Fruit fly (Drosophila melanogaster): ENCODE results near the gene sl.
A peak's percentile ranks its signal among the peaks of the same experiment; 100 is the strongest.

sl gene

dm6 chrX:16403811-16404420, 53.8 kb downstream of the sl start (continued):
- TF ChIP-seq CG2889 (GFP tag; IDR thresholded peaks at IDR 0.05) (peak; percentile 59; the same call in 1 of the 3 replicates), CG16815 (GFP tag; optimal IDR thresholded peaks at IDR 0.05) (no peak), CG3163 (GFP tag; optimal IDR thresholded peaks at IDR 0.05) (no peak), Stat92E (GFP tag; optimal IDR thresholded peaks at IDR 0.05) (no peak), pnt (GFP tag; optimal IDR thresholded peaks at IDR 0.05) (peak; percentile 43), twi (tag; optimal IDR thresholded peaks at IDR 0.05) (no peak), CG5953 (GFP tag; IDR thresholded peaks at IDR 0.05) (peak; percentile 81), Side (GFP tag; optimal IDR thresholded peaks at IDR 0.05) (peak; percentile 43), zf30C (GFP tag; optimal IDR thresholded peaks at IDR 0.05) (no peak), CG10274 (GFP tag; optimal IDR thresholded peaks at IDR 0.05) (peak; percentile 21), nmo (GFP tag; optimal IDR thresholded peaks at IDR 0.05) (peak; percentile 72), CG6683 (GFP tag; optimal IDR thresholded peaks at IDR 0.05) (peak; percentile 56), CG33213 (GFP tag; optimal IDR thresholded peaks at IDR 0.05) (no peak), CG2202 (tag; optimal IDR thresholded peaks at IDR 0.05) (no peak), CkIIα-i1 (GFP tag; IDR thresholded peaks at IDR 0.05) (no peak), wek (GFP tag; optimal IDR thresholded peaks at IDR 0.05) (no peak), NC2β (GFP tag; optimal IDR thresholded peaks at IDR 0.05) (no peak), row (GFP tag; IDR thresholded peaks at IDR 0.05) (peak; percentile 92), chn (GFP tag; optimal IDR thresholded peaks at IDR 0.05) (peak; percentile 35), dan (GFP tag; IDR thresholded peaks at IDR 0.05) (no peak), CG30403 (GFP tag; optimal IDR thresholded peaks at IDR 0.05) (peak; percentile 78), Six4 (GFP tag; optimal IDR thresholded peaks at IDR 0.05) (peak; percentile 34), lola (GFP tag; optimal IDR thresholded peaks at IDR 0.05) (no peak), zfh2 (GFP tag; optimal IDR thresholded peaks at IDR 0.05) (peak; percentile 55), CG2875 (GFP tag; optimal IDR thresholded peaks at IDR 0.05) (peak; percentile 6), Mad (GFP tag; optimal IDR thresholded peaks at IDR 0.05) (peak; percentile 62), hb (GFP tag; IDR thresholded peaks at IDR 0.05; ENCODE audit: partially characterized antibody) (no peak), Deaf1 (tag; optimal IDR thresholded peaks at IDR 0.05) (peak; percentile 58), grau (tag; optimal IDR thresholded peaks at IDR 0.05) (peak; percentile 84), CG13424 (tag; optimal IDR thresholded peaks at IDR 0.05) (peak; percentile 73), ara (GFP tag; IDR thresholded peaks at IDR 0.05) (peak; percentile 62), wor (GFP tag; IDR thresholded peaks at IDR 0.05) (peak; percentile 27; the same call in 1 of the 2 replicates), h (optimal IDR thresholded peaks at IDR 0.05) (no peak), CG9797 (GFP tag; optimal IDR thresholded peaks at IDR 0.05) (no peak), CG12155 (GFP tag; optimal IDR thresholded peaks at IDR 0.05) (no peak), Jarid2 (GFP tag; optimal IDR thresholded peaks at IDR 0.05) (peak; percentile 20), CG16863 (GFP tag; optimal IDR thresholded peaks at IDR 0.05) (peak; percentile 28), odd (GFP tag; optimal IDR thresholded peaks at IDR 0.05) (peak; percentile 65), jumu (GFP tag; optimal IDR thresholded peaks at IDR 0.05) (peak; percentile 39), CG14441 (GFP tag; IDR thresholded peaks at IDR 0.05) (peak; percentile 78), Optix (GFP tag; IDR thresholded peaks at IDR 0.05) (no peak), chif (GFP tag; optimal IDR thresholded peaks at IDR 0.05) (peak; percentile 32), CG11085 (GFP tag; IDR thresholded peaks at IDR 0.05) (peak; percentile 44; the same call in 1 of the 2 replicates), scrt (GFP tag; optimal IDR thresholded peaks at IDR 0.05) (no peak), seq (GFP tag; IDR thresholded peaks at IDR 0.05) (peak; percentile 78), cwo (GFP tag; optimal IDR thresholded peaks at IDR 0.05) (peak; percentile 79), stwl (tag; optimal IDR thresholded peaks at IDR 0.05) (no peak), Dfd (GFP tag; optimal IDR thresholded peaks at IDR 0.05) (no peak), CG15011 (GFP tag; optimal IDR thresholded peaks at IDR 0.05) (peak; percentile 68), CG1529 (GFP tag; optimal IDR thresholded peaks at IDR 0.05) (peak; percentile 5)

Data from whole organism, embryonic.